Fruit fly (Drosophila melanogaster) whole organism, embryonic: ENCODE results near the gene CG13313.

Experiments
- Abd-B ChIP-seq: fragments of 200-800 bp; sonication (Bioruptor generic); optimal IDR thresholded peaks from 2 replicates; lab custom pipeline; 2018; ENCODE audit warnings: missing biosample characterization, mild to moderate bottlenecking, missing genetic modification characterization, moderate library complexity
- BEAF-32 ChIP-seq: fragments of 200-800 bp; sonication (Bioruptor generic); optimal IDR thresholded peaks from 3 replicates; lab custom pipeline; 2017; ENCODE audit warnings: missing biosample characterization, missing genetic modification characterization, mild to moderate bottlenecking, moderate library complexity, missing genetic modification reagents
- CG10147 ChIP-seq: fragments of 200-800 bp; sonication (Bioruptor generic); optimal IDR thresholded peaks from 2 replicates; lab custom pipeline; 2019; ENCODE audit warnings: missing biosample characterization, mild to moderate bottlenecking, missing genetic modification characterization, moderate library complexity
- CG10209 ChIP-seq: fragments of 200-800 bp; sonication (Bioruptor generic); optimal IDR thresholded peaks from 3 replicates; lab custom pipeline; 2017; ENCODE audit warnings: missing biosample characterization, mild to moderate bottlenecking, missing genetic modification characterization, missing genetic modification reagents
- CG11085 ChIP-seq: fragments of 200-800 bp; sonication (Bioruptor generic); IDR thresholded peaks from 2 replicates; pipeline ENCODE4 v1.3.6; 2022; ENCODE audit warnings: missing biosample characterization, missing genetic modification characterization
- CG12942 ChIP-seq: fragments of 200-800 bp; sonication (Bioruptor generic); optimal IDR thresholded peaks from 3 replicates; lab custom pipeline; 2016; ENCODE audit warnings: missing biosample characterization, missing genetic modification characterization
- CG15514 ChIP-seq: fragments of 200-800 bp; sonication (Bioruptor generic); optimal IDR thresholded peaks from 3 replicates; lab custom pipeline; 2017; ENCODE audit warnings: missing biosample characterization, missing genetic modification characterization, mild to moderate bottlenecking, moderate library complexity, missing genetic modification reagents
- CG17612 ChIP-seq: fragments of 200-800 bp; sonication (Bioruptor generic); IDR thresholded peaks from 2 replicates; pipeline ENCODE4 v1.3.6; 2022; ENCODE audit warnings: missing biosample characterization, missing genetic modification characterization
- CG17912 ChIP-seq: fragments of 200-800 bp; sonication (Bioruptor generic); optimal IDR thresholded peaks from 2 replicates; lab custom pipeline; 2018; ENCODE audit warnings: missing biosample characterization, mild to moderate bottlenecking, missing genetic modification characterization
- CG2129 ChIP-seq: fragments of 200-800 bp; sonication (Bioruptor generic); IDR thresholded peaks from 2 replicates; pipeline ENCODE4 v1.3.6; 2022; ENCODE audit warnings: missing biosample characterization, missing genetic modification characterization; ENCODE audit not compliant: partially characterized antibody
- CG30403 ChIP-seq: fragments of 200-800 bp; sonication (Bioruptor generic); optimal IDR thresholded peaks from 3 replicates; lab custom pipeline; 2016; ENCODE audit warnings: missing biosample characterization, missing genetic modification characterization
- CG3163 ChIP-seq: fragments of 200-800 bp; sonication (Bioruptor generic); optimal IDR thresholded peaks from 3 replicates; lab custom pipeline; 2016; ENCODE audit warnings: missing biosample characterization, missing genetic modification characterization
- CG4328 ChIP-seq: fragments of 200-800 bp; sonication (Bioruptor generic); optimal IDR thresholded peaks from 3 replicates; lab custom pipeline; 2017; ENCODE audit warnings: missing biosample characterization, missing genetic modification reagents, missing genetic modification characterization
- CG5245 ChIP-seq: fragments of 200-800 bp; sonication (Bioruptor generic); optimal IDR thresholded peaks from 3 replicates; lab custom pipeline; 2016; ENCODE audit warnings: missing biosample characterization, missing genetic modification characterization
- CG7987 ChIP-seq: fragments of 200-800 bp; sonication (Bioruptor generic); optimal IDR thresholded peaks from 2 replicates; lab custom pipeline; 2018; ENCODE audit warnings: missing biosample characterization, mild to moderate bottlenecking, missing genetic modification characterization, moderate library complexity
- CG8944 ChIP-seq: fragments of 200-800 bp; sonication (Bioruptor generic); optimal IDR thresholded peaks from 3 replicates; lab custom pipeline; 2016; ENCODE audit warnings: missing biosample characterization, missing genetic modification characterization
- CTCF ChIP-seq: fragments of 200-800 bp; sonication (Bioruptor generic); optimal IDR thresholded peaks from 2 replicates; lab custom pipeline; 2017; ENCODE audit warnings: missing biosample characterization, mild to moderate bottlenecking, missing genetic modification characterization, moderate library complexity
- CrebB ChIP-seq: fragments of 200-800 bp; sonication (Bioruptor generic); optimal IDR thresholded peaks from 3 replicates; lab custom pipeline; 2018; ENCODE audit warnings: missing biosample characterization, mild to moderate bottlenecking, missing genetic modification characterization
- Dad ChIP-seq: fragments of 200-800 bp; sonication (Bioruptor generic); optimal IDR thresholded peaks from 3 replicates; lab custom pipeline; 2016; ENCODE audit warnings: missing biosample characterization, missing genetic modification characterization
- Dip2 ChIP-seq: fragments of 200-800 bp; sonication (Bioruptor generic); IDR thresholded peaks from 2 replicates; pipeline ENCODE4 v1.3.6; 2022; ENCODE audit warnings: missing biosample characterization, missing genetic modification characterization
- Dref ChIP-seq: fragments of 200-800 bp; sonication (Bioruptor generic); IDR thresholded peaks from 2 replicates; pipeline ENCODE4 v1.3.6; 2022; ENCODE audit warnings: missing biosample characterization, missing genetic modification characterization
- E2f2 ChIP-seq: fragments of 200-800 bp; sonication (Bioruptor generic); IDR thresholded peaks from 2 replicates; pipeline ENCODE4 v1.3.6; 2022; ENCODE audit warnings: missing biosample characterization, missing genetic modification characterization
- Ets65A ChIP-seq: fragments of 200-800 bp; sonication (Bioruptor generic); peaks from one replicate; lab custom pipeline; 2016; ENCODE audit warnings: missing biosample characterization, missing genetic modification characterization
- Gug ChIP-seq: fragments of 200-800 bp; sonication (Bioruptor generic); IDR thresholded peaks from 4 replicates; pipeline ENCODE4 v1.3.6; 2022; ENCODE audit warnings: missing biosample characterization, missing genetic modification characterization
- H2.0 ChIP-seq: fragments of 200-800 bp; sonication (Bioruptor generic); IDR thresholded peaks from 2 replicates; pipeline ENCODE4 v1.3.6; 2022; ENCODE audit warnings: missing biosample characterization, missing genetic modification characterization
- HLH4C ChIP-seq: fragments of 200-800 bp; sonication (Bioruptor generic); IDR thresholded peaks from 3 replicates; pipeline ENCODE4 v1.3.6; 2022; ENCODE audit warnings: missing biosample characterization, missing genetic modification characterization; ENCODE audit not compliant: partially characterized antibody
- Jarid2 ChIP-seq: fragments of 200-800 bp; sonication (Bioruptor generic); optimal IDR thresholded peaks from 3 replicates; lab custom pipeline; 2017; ENCODE audit warnings: mild to moderate bottlenecking, missing biosample characterization, missing genetic modification reagents, missing genetic modification characterization
- Nf-YA ChIP-seq: fragments of 200-800 bp; sonication (Bioruptor generic); IDR thresholded peaks from 2 replicates; pipeline ENCODE4 v1.3.6; 2022; ENCODE audit warnings: missing biosample characterization, missing genetic modification characterization
- Pdp1 ChIP-seq, 2 experiments: fragments of 200-800 bp; sonication (Bioruptor generic); optimal IDR thresholded peaks; 3 replicates each; lab custom pipeline; 2016; ENCODE audit warnings: missing biosample characterization in 2 of 2, missing genetic modification characterization in 2 of 2, mild to moderate bottlenecking in 1 of 2, moderate library complexity in 1 of 2
- Trl ChIP-seq, 3 experiments: fragments of >200 bp in 2 of 3; fragments of 200-800 bp in 1 of 3; sonication (Bioruptor generic) in 1 of 3; optimal IDR thresholded peaks; 2 replicates in 1 of 3; 3 replicates in 2 of 3; lab custom pipeline; 2016 to 2017; ENCODE audit warnings: missing biosample characterization in 1 of 3, missing genetic modification characterization in 1 of 3
- ato ChIP-seq: fragments of 200-800 bp; sonication (Bioruptor generic); IDR thresholded peaks from 2 replicates; pipeline ENCODE4 v1.3.6; 2022; ENCODE audit warnings: missing biosample characterization, missing genetic modification characterization; ENCODE audit not compliant: partially characterized antibody
- bigmax ChIP-seq: fragments of 200-800 bp; sonication (Bioruptor generic); optimal IDR thresholded peaks from 2 replicates; lab custom pipeline; 2018; ENCODE audit warnings: missing biosample characterization, mild to moderate bottlenecking, missing genetic modification characterization
- br ChIP-seq: fragments of >200 bp; optimal IDR thresholded peaks from 2 replicates; lab custom pipeline; 2017
- cg ChIP-seq: fragments of 200-800 bp; sonication (Bioruptor generic); optimal IDR thresholded peaks from 3 replicates; lab custom pipeline; 2019; ENCODE audit warnings: missing biosample characterization, mild to moderate bottlenecking, missing genetic modification characterization, moderate library complexity
- chn ChIP-seq: fragments of 200-800 bp; sonication (Bioruptor generic); optimal IDR thresholded peaks from 2 replicates; lab custom pipeline; 2016; ENCODE audit warnings: missing biosample characterization, missing genetic modification characterization
- exex ChIP-seq: fragments of 200-800 bp; sonication (Bioruptor generic); optimal IDR thresholded peaks from 4 replicates; lab custom pipeline; 2018; ENCODE audit warnings: missing biosample characterization, mild to moderate bottlenecking, missing genetic modification characterization, moderate library complexity
- her ChIP-seq: fragments of 200-800 bp; sonication (Bioruptor generic); optimal IDR thresholded peaks from 2 replicates; lab custom pipeline; 2016; ENCODE audit warnings: missing biosample characterization, missing genetic modification characterization
- lbe ChIP-seq: fragments of 200-800 bp; sonication (Bioruptor generic); optimal IDR thresholded peaks from 2 replicates; lab custom pipeline; 2016; ENCODE audit warnings: missing biosample characterization, mild to moderate bottlenecking, missing genetic modification characterization
- pan ChIP-seq, 4 experiments: fragments of >200 bp in 3 of 4; fragments of 200-800 bp in 1 of 4; sonication (Bioruptor generic) in 1 of 4; optimal IDR thresholded peaks in 3 of 4; IDR thresholded peaks in 1 of 4; 2 replicates each; pipeline versions ENCODE4 v1.3.6 to Lab custom; 2017 to 2022; ENCODE audit warnings: missing biosample characterization in 2 of 4, missing genetic modification characterization in 2 of 4, mixed read lengths in 1 of 4
- pzg ChIP-seq: fragments of 200-800 bp; sonication (Bioruptor generic); optimal IDR thresholded peaks from 3 replicates; lab custom pipeline; 2018; ENCODE audit warnings: missing biosample characterization, mild to moderate bottlenecking, missing genetic modification characterization, moderate library complexity
- repo ChIP-seq: fragments of 200-800 bp; sonication (Bioruptor generic); optimal IDR thresholded peaks from 2 replicates; lab custom pipeline; 2016; ENCODE audit warnings: missing biosample characterization, missing genetic modification characterization
- row ChIP-seq: fragments of 200-800 bp; sonication (Bioruptor generic); IDR thresholded peaks from 3 replicates; pipeline ENCODE4 v1.3.6; 2022; ENCODE audit warnings: missing biosample characterization, missing genetic modification characterization
- sc ChIP-seq, 3 experiments: fragments of >200 bp in 2 of 3; fragments of 200-800 bp in 1 of 3; sonication (Bioruptor generic) in 1 of 3; optimal IDR thresholded peaks; 2 replicates in 2 of 3; 3 replicates in 1 of 3; lab custom pipeline; 2017; ENCODE audit warnings: mild to moderate bottlenecking in 1 of 3, missing biosample characterization in 1 of 3, missing genetic modification characterization in 1 of 3, missing genetic modification reagents in 1 of 3
- shn ChIP-seq: fragments of 200-800 bp; sonication (Bioruptor generic); optimal IDR thresholded peaks from 3 replicates; lab custom pipeline; 2016; ENCODE audit warnings: missing biosample characterization, missing genetic modification characterization
- slou ChIP-seq: fragments of 200-800 bp; sonication (Bioruptor generic); optimal IDR thresholded peaks from 3 replicates; lab custom pipeline; 2016; ENCODE audit warnings: missing biosample characterization, missing genetic modification characterization
- so ChIP-seq: fragments of 200-800 bp; sonication (Bioruptor generic); IDR thresholded peaks from 3 replicates; pipeline ENCODE4 v1.3.6; 2022; ENCODE audit warnings: missing biosample characterization, missing genetic modification characterization
- ssp ChIP-seq: fragments of 200-800 bp; sonication (Bioruptor generic); IDR thresholded peaks from 2 replicates; pipeline ENCODE4 v1.3.6; 2022; ENCODE audit warnings: missing biosample characterization, missing genetic modification characterization
- toy ChIP-seq: fragments of 200-800 bp; sonication (Bioruptor generic); IDR thresholded peaks from 2 replicates; pipeline ENCODE4 v1.3.6; 2022; ENCODE audit warnings: missing biosample characterization, missing genetic modification characterization
- vfl ChIP-seq: fragments of 200-800 bp; sonication (Bioruptor generic); optimal IDR thresholded peaks from 2 replicates; lab custom pipeline; 2016; ENCODE audit warnings: missing biosample characterization, missing genetic modification characterization

The CG13313 gene

dm6 chr3L:8997686-8998239, 39.1 kb downstream of the CG13313 start, which contains the start of the genes smg and CG5087 (continued):
- no peak for TF ChIP-seq sc (optimal IDR thresholded peaks at IDR 0.05; lab: Kevin White, UChicago)
- no peak for TF ChIP-seq sc (GFP tag; optimal IDR thresholded peaks at IDR 0.05; lab: Kevin White, UChicago)
- TF ChIP-seq Nf-YA (GFP tag; lab: Robert Waterston, UW): no peak
- TF ChIP-seq Dip2 (GFP tag; lab: Robert Waterston, UW): no peak
- peak; percentile 55 for TF ChIP-seq CG3163 (GFP tag; lab: Kevin White, UChicago)
- TF ChIP-seq CG17912 (GFP tag; lab: Kevin White, UChicago): peak; percentile 58
- peak; percentile 76 for TF ChIP-seq BEAF-32 (GFP tag; lab: Kevin White, UChicago)
- TF ChIP-seq CG10209: no peak
- TF ChIP-seq ato (GFP tag; lab: Robert Waterston, UW): peak; percentile 59
- peak; percentile 55; the same call in 1 of the 4 replicates for TF ChIP-seq Gug (GFP tag; lab: Robert Waterston, UW)
- TF ChIP-seq CG2129 (GFP tag; lab: Robert Waterston, UW): no peak
- TF ChIP-seq bigmax (GFP tag; lab: Kevin White, UChicago): no peak
- TF ChIP-seq chn (GFP tag; lab: Kevin White, UChicago): peak; percentile 36
- peak; percentile 93 for TF ChIP-seq Ets65A
- TF ChIP-seq CG11085: 0 out of 2 replicates have a peak, but pooled peaks have one; percentile 22
- TF ChIP-seq shn (GFP tag; lab: Kevin White, UChicago): peak; percentile 25
- TF ChIP-seq CTCF (GFP tag; lab: Kevin White, UChicago): peak; percentile 71
- TF ChIP-seq Jarid2 (GFP tag; lab: Kevin White, UChicago): peak; percentile 42
- peak; percentile 46 for TF ChIP-seq CG12942 (GFP tag; lab: Kevin White, UChicago)
- TF ChIP-seq lbe: peak; percentile 32
- peak; percentile 55 for TF ChIP-seq row (GFP tag; lab: Robert Waterston, UW)
- TF ChIP-seq cg (GFP tag; lab: Kevin White, UChicago): peak; percentile 74
- TF ChIP-seq toy (GFP tag; lab: Robert Waterston, UW): no peak
- TF ChIP-seq Abd-B (GFP tag; lab: Kevin White, UChicago): peak; percentile 33
- no peak for TF ChIP-seq br
- peak; percentile 67 for TF ChIP-seq exex
- TF ChIP-seq Trl (optimal IDR thresholded peaks at IDR 0.05; lab: Kevin White, UChicago): no peak
- TF ChIP-seq Trl (GFP tag; optimal IDR thresholded peaks at IDR 0.05; lab: Kevin White, UChicago): peak; percentile 32
- TF ChIP-seq H2.0 (GFP tag; lab: Robert Waterston, UW): no peak
- TF ChIP-seq CG17612 (GFP tag; lab: Robert Waterston, UW): no peak
- peak; percentile 98 for TF ChIP-seq Dref (GFP tag; lab: Robert Waterston, UW)
- TF ChIP-seq CG15514: peak; percentile 78
- peak in 1 of 2 experiments; percentile 67 for TF ChIP-seq Pdp1 (GFP tag; optimal IDR thresholded peaks at IDR 0.05; lab: Kevin White, UChicago)
- peak; percentile 56 for TF ChIP-seq CG7987 (GFP tag; lab: Kevin White, UChicago)
- no peak for TF ChIP-seq CG5245 (GFP tag; lab: Kevin White, UChicago)
- peak; percentile 63 for TF ChIP-seq repo (GFP tag; lab: Kevin White, UChicago)
- no peak; the same call in 2 of the 3 replicates for TF ChIP-seq so (GFP tag; lab: Robert Waterston, UW)
- peak; percentile 68 for TF ChIP-seq HLH4C (GFP tag; lab: Robert Waterston, UW)
- peak; percentile 68 for TF ChIP-seq her (GFP tag; lab: Kevin White, UChicago)
- TF ChIP-seq E2f2 (GFP tag; lab: Robert Waterston, UW): peak; percentile 46
- TF ChIP-seq Dad: peak; percentile 72
- TF ChIP-seq CG4328 (GFP tag; lab: Kevin White, UChicago): no peak
- no peak for TF ChIP-seq slou (GFP tag; lab: Kevin White, UChicago)
- TF ChIP-seq CG10147 (GFP tag; lab: Kevin White, UChicago): no peak
- peak; percentile 100 for TF ChIP-seq pzg (GFP tag; lab: Kevin White, UChicago)
- TF ChIP-seq pan (optimal IDR thresholded peaks at IDR 0.05; lab: Kevin White, UChicago): no peak
- TF ChIP-seq pan (GFP tag; optimal IDR thresholded peaks at IDR 0.05 in 1 of 2, IDR thresholded peaks at IDR 0.05 in 1 of 2): peak in 1 of 2 experiments; percentile 33
- TF ChIP-seq CG8944: peak; percentile 45
- TF ChIP-seq CG30403 (GFP tag; lab: Kevin White, UChicago): peak; percentile 50
- TF ChIP-seq vfl (GFP tag; lab: Kevin White, UChicago): no peak
- TF ChIP-seq ssp (GFP tag; lab: Robert Waterston, UW): 0 out of 2 replicates have a peak, but pooled peaks have one; percentile 14
- peak; percentile 24 for TF ChIP-seq CrebB
